Fruit fly (Drosophila melanogaster): Measurements from ENCODE around the gene p38c.

p38c gene

dm6 chr3R:24142971-24143370, 7.0 kb downstream of the p38c start:
- no peak for TF ChIP-seq CG17801 (GFP tag; optimal IDR thresholded peaks at IDR 0.05; ENCODE audit: partially characterized antibody)

- peak; percentile 97 for TF ChIP-seq CG17801 (GFP tag; optimal IDR thresholded peaks at IDR 0.05; ENCODE audit: partially characterized antibody)
Measured at dm6 chr3R:24141013-24141592, 8.9 kb downstream of the p38c start, which contains the start of gene Kal1. Gene Kal1, plus strand, starts transcription at chr3R:24141395.

dm6 chr3R:24139646-24140130, 10.3 kb downstream of the p38c start:
- no peak for TF ChIP-seq CG17801 (GFP tag; optimal IDR thresholded peaks at IDR 0.05; ENCODE audit: partially characterized antibody)

dm6 chr3R:24138478-24139455, 11.2 kb downstream of the p38c start:
- no peak for TF ChIP-seq CG17801 (GFP tag; optimal IDR thresholded peaks at IDR 0.05; ENCODE audit: partially characterized antibody)

- TF ChIP-seq CG17801 (GFP tag; optimal IDR thresholded peaks at IDR 0.05; ENCODE audit: partially characterized antibody), result no peak
Measured at dm6 chr3R:24137311-24137945, 12.6 kb downstream of the p38c start, which contains the start of gene Npc2f. Gene Npc2f, plus strand, starts transcription at chr3R:24137895.

- peak; percentile 41 for TF ChIP-seq CG17801 (GFP tag; optimal IDR thresholded peaks at IDR 0.05; ENCODE audit: partially characterized antibody)
Measured at dm6 chr3R:24134580-24134979, 15.4 kb downstream of the p38c start, which contains the start of gene Sec10. Gene Sec10, plus strand, starts transcription at chr3R:24134831.

- peak; percentile 41 for TF ChIP-seq CG17801 (GFP tag; optimal IDR thresholded peaks at IDR 0.05; ENCODE audit: partially characterized antibody)
Measured at dm6 chr3R:24130080-24130479, 19.9 kb downstream of the p38c start, which contains the start of the genes GatB and Tsc1. Gene GatB, minus strand, starts transcription at chr3R:24130255. Gene Tsc1, plus strand, starts transcription at chr3R:24130307.

dm6 chr3R:24122369-24122768, 27.6 kb downstream of the p38c start:
- TF ChIP-seq CG17801 (GFP tag; optimal IDR thresholded peaks at IDR 0.05; ENCODE audit: partially characterized antibody), result no peak

dm6 chr3R:24121669-24122068, 28.3 kb downstream of the p38c start:
- no peak for TF ChIP-seq CG17801 (GFP tag; optimal IDR thresholded peaks at IDR 0.05; ENCODE audit: partially characterized antibody)

- no peak for TF ChIP-seq CG17801 (GFP tag; optimal IDR thresholded peaks at IDR 0.05; ENCODE audit: partially characterized antibody)
Measured at dm6 chr3R:24116972-24117371, 33.0 kb downstream of the p38c start.

- TF ChIP-seq CG17801 (GFP tag; optimal IDR thresholded peaks at IDR 0.05; ENCODE audit: partially characterized antibody), result no peak
Measured at dm6 chr3R:24116180-24116579, 33.8 kb downstream of the p38c start, which contains the start of gene CG13607. Gene CG13607, minus strand, starts transcription at chr3R:24116322.

dm6 chr3R:24113070-24113385, 37.0 kb downstream of the p38c start, which contains the start of gene Root:
Gene Root, plus strand, starts transcription at chr3R:24113286.
- TF ChIP-seq CG17801 (GFP tag; optimal IDR thresholded peaks at IDR 0.05; ENCODE audit: partially characterized antibody), result no peak

dm6 chr3R:24112320-24113069, 37.5 kb downstream of the p38c start, which contains the start of gene CG13605:
Gene CG13605, minus strand, starts transcription at chr3R:24112389.
- TF ChIP-seq CG17801 (GFP tag; optimal IDR thresholded peaks at IDR 0.05; ENCODE audit: partially characterized antibody), result peak; percentile 74

- peak; percentile 100 for TF ChIP-seq CG17801 (GFP tag; optimal IDR thresholded peaks at IDR 0.05; ENCODE audit: partially characterized antibody)
Measured at dm6 chr3R:24108902-24109389, 41.1 kb downstream of the p38c start, which contains the start of the genes eIF4EHP and CG18428. Gene eIF4EHP, minus strand, starts transcription at chr3R:24108960. Gene CG18428, plus strand, starts transcription at chr3R:24109336.
